Worm (Caenorhabditis elegans) whole organism, young adult: ENCODE results near the gene ZK546.2.

ENCODE experiments used
- B0035.1 ChIP-seq: sonication (generic microtip); optimal IDR thresholded peaks from 2 replicates; lab custom pipeline; 2016; ENCODE audit warnings: missing genetic modification characterization, mild to moderate bottlenecking, missing compliant biosample characterization, missing genotype, missing genetic modification reagents
- B0336.3 ChIP-seq: fragments of 200-800 bp; sonication (Bioruptor generic); IDR thresholded peaks from 2 replicates; pipeline ENCODE4 v1.3.6; 2022; ENCODE audit warnings: missing genetic modification characterization, missing compliant biosample characterization
- C06A6.2 ChIP-seq: fragments of 200-800 bp; sonication (Bioruptor generic); conservative IDR thresholded peaks from 2 replicates; pipeline ENCODE4 v1.3.6; 2022; ENCODE audit warnings: missing genetic modification characterization, missing compliant biosample characterization
- C17E4.6 ChIP-seq: fragments of 200-800 bp; sonication (Bioruptor generic); IDR thresholded peaks from 2 replicates; pipeline ENCODE4 v1.3.6; 2022; ENCODE audit warnings: missing genetic modification reagents, missing genetic modification characterization, missing compliant biosample characterization
- F37B4.10 ChIP-seq: fragments of 200-800 bp; sonication (Bioruptor generic); IDR thresholded peaks from 2 replicates; pipeline ENCODE4 v1.3.6; 2022; ENCODE audit warnings: missing genetic modification characterization, missing compliant biosample characterization
- F39B2.1 ChIP-seq: fragments of 200-800 bp; sonication (Bioruptor generic); IDR thresholded peaks from 2 replicates; pipeline ENCODE4 v1.3.6; 2022; ENCODE audit warnings: missing genetic modification reagents, missing genetic modification characterization, missing compliant biosample characterization
- F49E8.2 ChIP-seq: sonication (generic microtip); optimal IDR thresholded peaks from 3 replicates; lab custom pipeline; 2017; ENCODE audit warnings: missing genetic modification characterization, mild to moderate bottlenecking, missing compliant biosample characterization, antibody characterized with exemption, moderate library complexity; ENCODE audit not compliant: insufficient read depth
- F52B5.7 ChIP-seq: sonication (generic microtip); optimal IDR thresholded peaks from 2 replicates; lab custom pipeline; 2016; ENCODE audit warnings: mild to moderate bottlenecking, missing genetic modification characterization, missing compliant biosample characterization
- T07F8.4 ChIP-seq: sonication (generic microtip); optimal IDR thresholded peaks from 2 replicates; lab custom pipeline; 2016; ENCODE audit warnings: mild to moderate bottlenecking, missing genetic modification characterization, moderate library complexity, missing compliant biosample characterization
- T26A5.8 ChIP-seq: sonication (generic microtip); optimal IDR thresholded peaks from 2 replicates; lab custom pipeline; 2016; ENCODE audit warnings: missing genetic modification characterization, missing compliant biosample characterization
- Y53F4B.3 ChIP-seq: fragments of 200-800 bp; sonication (Bioruptor generic); IDR thresholded peaks from 2 replicates; pipeline ENCODE4 v1.3.6; 2022; ENCODE audit warnings: missing genetic modification reagents, missing genetic modification characterization, missing compliant biosample characterization
- Y53G8AR.9 ChIP-seq: fragments of 200-800 bp; sonication (Bioruptor generic); conservative IDR thresholded peaks from 2 replicates; pipeline ENCODE4 v1.3.6; 2022; ENCODE audit warnings: missing genetic modification reagents, missing genetic modification characterization, missing compliant biosample characterization
- Y95B8A.8 ChIP-seq: fragments of 200-800 bp; sonication (Bioruptor generic); IDR thresholded peaks from 2 replicates; pipeline ENCODE4 v1.3.6; 2022; ENCODE audit warnings: missing genetic modification reagents, missing genetic modification characterization, missing compliant biosample characterization
- ZK185.1 ChIP-seq: sonication (generic microtip); optimal IDR thresholded peaks from 2 replicates; lab custom pipeline; 2016; ENCODE audit warnings: mild to moderate bottlenecking, missing genetic modification characterization, missing compliant biosample characterization; ENCODE audit not compliant: poor library complexity, severe bottlenecking
- akir-1 ChIP-seq: fragments of 200-800 bp; sonication (Bioruptor generic); optimal IDR thresholded peaks from 2 replicates; lab custom pipeline; 2018; ENCODE audit warnings: mild to moderate bottlenecking, missing genetic modification characterization, moderate library complexity, missing compliant biosample characterization
- atf-7 ChIP-seq: sonication (generic microtip); optimal IDR thresholded peaks from 2 replicates; lab custom pipeline; 2017; ENCODE audit warnings: mild to moderate bottlenecking, missing genetic modification characterization, missing compliant biosample characterization
- attf-6 ChIP-seq: fragments of 200-800 bp; sonication (Bioruptor generic); IDR thresholded peaks from 2 replicates; pipeline ENCODE4 v1.3.6; 2022; ENCODE audit warnings: missing genetic modification reagents, missing genetic modification characterization, missing compliant biosample characterization
- bed-2 ChIP-seq: fragments of 200-800 bp; sonication (Bioruptor generic); IDR thresholded peaks from 2 replicates; pipeline ENCODE4 v1.3.6; 2022; ENCODE audit warnings: missing genetic modification reagents, missing genetic modification characterization, missing compliant biosample characterization
- cebp-2 ChIP-seq: fragments of 200-800 bp; sonication (Bioruptor generic); IDR thresholded peaks from 2 replicates; pipeline ENCODE4 v1.3.6; 2022; ENCODE audit warnings: missing genetic modification characterization, missing compliant biosample characterization
- ceh-100 ChIP-seq: fragments of 200-800 bp; sonication (Bioruptor generic); IDR thresholded peaks from 2 replicates; pipeline ENCODE4 v1.3.6; 2022; ENCODE audit warnings: missing genetic modification reagents, missing genetic modification characterization, missing compliant biosample characterization
- ceh-91 ChIP-seq: fragments of 200-800 bp; sonication (Bioruptor generic); IDR thresholded peaks from 2 replicates; pipeline ENCODE4 v1.3.6; 2022; ENCODE audit warnings: missing genetic modification reagents, missing genetic modification characterization, missing compliant biosample characterization
- die-1 ChIP-seq: sonication (generic microtip); optimal IDR thresholded peaks from 2 replicates; lab custom pipeline; 2016; ENCODE audit warnings: missing genotype, mild to moderate bottlenecking, missing genetic modification characterization, missing compliant biosample characterization
- dpl-1 ChIP-seq: fragments of 150-350 bp; optimal IDR thresholded peaks from 2 replicates; lab custom pipeline; 2014; ENCODE audit warnings: missing biosample characterization, missing genetic modification reagents, missing genetic modification characterization
- efl-1 ChIP-seq: fragments of 150-350 bp; optimal IDR thresholded peaks from 2 replicates; lab custom pipeline; 2014; ENCODE audit warnings: missing biosample characterization, missing genetic modification reagents, missing genetic modification characterization
- egl-18 ChIP-seq: fragments of 200-800 bp; sonication (Bioruptor generic); IDR thresholded peaks from 2 replicates; pipeline ENCODE4 v1.3.6; 2022; ENCODE audit warnings: missing genetic modification reagents, missing genetic modification characterization, missing compliant biosample characterization
- ekl-4 ChIP-seq: fragments of 200-800 bp; sonication (Bioruptor generic); IDR thresholded peaks from 2 replicates; pipeline ENCODE4 v1.3.6; 2022; ENCODE audit warnings: missing genetic modification reagents, missing genetic modification characterization, missing compliant biosample characterization
- ets-4 ChIP-seq: fragments of 200-800 bp; sonication (Bioruptor generic); optimal IDR thresholded peaks from 2 replicates; lab custom pipeline; 2018; ENCODE audit warnings: mild to moderate bottlenecking, missing genetic modification characterization, missing compliant biosample characterization
- fkh-3 ChIP-seq: sonication (generic microtip); optimal IDR thresholded peaks from 2 replicates; lab custom pipeline; 2016; ENCODE audit warnings: mild to moderate bottlenecking, missing genetic modification characterization, missing compliant biosample characterization
- hmg-1.2 ChIP-seq: fragments of 200-800 bp; sonication (Bioruptor generic); IDR thresholded peaks from 2 replicates; pipeline ENCODE4 v1.3.6; 2022; ENCODE audit warnings: missing genetic modification reagents, missing genetic modification characterization, missing compliant biosample characterization
- hrde-1 ChIP-seq: sonication (generic microtip); optimal IDR thresholded peaks from 2 replicates; lab custom pipeline; 2016; ENCODE audit warnings: missing genetic modification characterization, mild to moderate bottlenecking, missing compliant biosample characterization, moderate library complexity, missing genotype, missing genetic modification reagents, borderline replicate concordance
- hsf-1 ChIP-seq: fragments of 200-800 bp; sonication (Bioruptor generic); IDR thresholded peaks from 2 replicates; pipeline ENCODE4 v1.3.6; 2022; ENCODE audit warnings: missing genetic modification reagents, missing genetic modification characterization, missing compliant biosample characterization
- lag-1 ChIP-seq: fragments of 200-800 bp; sonication (Bioruptor generic); IDR thresholded peaks from 2 replicates; pipeline ENCODE4 v1.3.6; 2022; ENCODE audit warnings: missing genetic modification reagents, missing genetic modification characterization, missing compliant biosample characterization
- let-607 ChIP-seq, 2 experiments: fragments of 200-800 bp in 1 of 2; sonication (Bioruptor generic) in 1 of 2; sonication (generic microtip) in 1 of 2; optimal IDR thresholded peaks; 2 replicates each; lab custom pipeline; 2016 to 2018; ENCODE audit warnings: mild to moderate bottlenecking in 2 of 2, missing compliant biosample characterization in 2 of 2, missing genetic modification characterization in 2 of 2, moderate library complexity in 2 of 2, missing genotype in 1 of 2
- madf-10 ChIP-seq: sonication (generic microtip); optimal IDR thresholded peaks from 2 replicates; lab custom pipeline; 2016; ENCODE audit warnings: mild to moderate bottlenecking, missing genetic modification characterization, missing compliant biosample characterization
- madf-6 ChIP-seq: fragments of 200-800 bp; sonication (Bioruptor generic); IDR thresholded peaks from 2 replicates; pipeline ENCODE4 v1.3.6; 2022; ENCODE audit warnings: missing genetic modification reagents, missing genetic modification characterization, missing compliant biosample characterization
- mxl-1 ChIP-seq: sonication (generic microtip); optimal IDR thresholded peaks from 2 replicates; lab custom pipeline; 2016; ENCODE audit warnings: missing genetic modification characterization, missing compliant biosample characterization
- nfya-2 ChIP-seq: fragments of 200-800 bp; sonication (Bioruptor generic); IDR thresholded peaks from 2 replicates; pipeline ENCODE4 v1.3.6; 2022; ENCODE audit warnings: missing genetic modification reagents, missing genetic modification characterization, missing compliant biosample characterization
- nfyb-1 ChIP-seq: fragments of 200-800 bp; sonication (Bioruptor generic); IDR thresholded peaks from 2 replicates; pipeline ENCODE4 v1.3.6; 2022; ENCODE audit warnings: missing genetic modification reagents, missing genetic modification characterization, missing compliant biosample characterization
- nhr-27 ChIP-seq: fragments of 200-800 bp; sonication (Bioruptor generic); optimal IDR thresholded peaks from 2 replicates; lab custom pipeline; 2018; ENCODE audit warnings: mild to moderate bottlenecking, missing genetic modification characterization, moderate library complexity, missing compliant biosample characterization
- nhr-80 ChIP-seq: sonication (generic microtip); optimal IDR thresholded peaks from 2 replicates; lab custom pipeline; 2016; ENCODE audit warnings: missing genetic modification characterization, missing compliant biosample characterization
- repo-1 ChIP-seq: sonication (generic microtip); optimal IDR thresholded peaks from 2 replicates; lab custom pipeline; 2017; ENCODE audit warnings: mild to moderate bottlenecking, missing genetic modification characterization, missing compliant biosample characterization
- snpc-3.4 ChIP-seq: sonication (generic microtip); optimal IDR thresholded peaks from 2 replicates; lab custom pipeline; 2017; ENCODE audit warnings: missing genetic modification characterization, mild to moderate bottlenecking, missing compliant biosample characterization, antibody characterized with exemption, moderate library complexity, missing genotype, missing genetic modification reagents
- snpc-4 ChIP-seq, 5 experiments: fragments of 150-350 bp in 1 of 5; sonication (generic microtip) in 4 of 5; optimal IDR thresholded peaks; 2 replicates each; lab custom pipeline; 2014 to 2018; ENCODE audit warnings: missing genetic modification characterization in 5 of 5, missing biosample characterization in 3 of 5, antibody characterized with exemption in 2 of 5, mild to moderate bottlenecking in 2 of 5, missing compliant biosample characterization in 2 of 5, missing genotype in 2 of 5, moderate library complexity in 2 of 5, missing genetic modification reagents in 1 of 5
- xnd-1 ChIP-seq: sonication (generic microtip); optimal IDR thresholded peaks from 2 replicates; lab custom pipeline; 2016; ENCODE audit warnings: missing genotype, missing genetic modification reagents, missing genetic modification characterization, missing compliant biosample characterization
- zfh-2 ChIP-seq: fragments of 200-800 bp; sonication (Bioruptor generic); conservative IDR thresholded peaks from 2 replicates; pipeline ENCODE4 v1.3.6; 2022; ENCODE audit warnings: missing genetic modification reagents, missing genetic modification characterization, missing compliant biosample characterization
- zim-3 ChIP-seq: sonication (generic microtip); optimal IDR thresholded peaks from 2 replicates; lab custom pipeline; 2017; ENCODE audit warnings: mild to moderate bottlenecking, missing genetic modification characterization, moderate library complexity, missing compliant biosample characterization
- ztf-28 ChIP-seq: fragments of 200-800 bp; sonication (Bioruptor generic); IDR thresholded peaks from 2 replicates; pipeline ENCODE4 v1.3.6; 2022; ENCODE audit warnings: missing genetic modification reagents, missing genetic modification characterization, missing compliant biosample characterization

ZK546.2 gene

DNA sequence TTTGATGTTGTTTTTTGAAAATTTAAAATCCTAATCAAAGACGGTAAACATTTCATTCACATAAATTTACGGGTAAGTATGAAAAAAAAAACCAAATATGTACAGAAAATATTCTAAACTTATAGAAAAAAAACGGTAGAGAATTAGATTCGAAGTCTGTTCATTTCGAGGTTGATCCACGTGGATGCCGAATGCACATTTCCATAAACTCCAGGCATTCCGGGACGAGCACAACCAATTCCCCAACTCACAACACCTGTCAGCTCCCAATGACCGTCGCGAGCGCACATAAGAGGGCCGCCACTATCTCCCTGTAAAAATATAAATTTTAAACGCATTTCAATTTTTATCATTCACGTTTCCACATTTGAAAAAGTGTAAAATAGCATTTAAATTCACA, 2.3 kb downstream of the ZK546.2 start:
- TF ChIP-seq madf-10 (tag; lab: Kevin White, UChicago) (no peak), nhr-80 (no peak), egl-18 (0 out of 2 replicates have a peak, but pooled peaks have one; percentile 54), nfya-2 (GFP tag; lab: Robert Waterston, UW) (no peak), Y53G8AR.9 (GFP tag; lab: Robert Waterston, UW) (0 out of 2 replicates have a peak, but pooled peaks have one; percentile 47), ZK185.1 (tag; lab: Kevin White, UChicago) (no peak), T26A5.8 (tag; lab: Kevin White, UChicago) (no peak), F37B4.10 (no peak), Y53F4B.3 (GFP tag; lab: Robert Waterston, UW) (no peak), C17E4.6 (GFP tag; lab: Robert Waterston, UW) (peak; percentile 52; the same call in 1 of the 2 replicates), akir-1 (GFP tag; lab: Kevin White, UChicago) (no peak), snpc-4 (GFP tag; optimal IDR thresholded peaks at IDR 0.05; lab: Kevin White, UChicago) (no peak), snpc-4 (tag; optimal IDR thresholded peaks at IDR 0.05; lab: Kevin White, UChicago) (no peak), atf-7 (tag; lab: Kevin White, UChicago) (no peak), F49E8.2 (tag; lab: Kevin White, UChicago) (no peak), ceh-91 (GFP tag; lab: Robert Waterston, UW) (no peak), zim-3 (tag; lab: Kevin White, UChicago) (no peak), Y95B8A.8 (no peak), repo-1 (tag; lab: Kevin White, UChicago) (peak; percentile 63), cebp-2 (GFP tag; lab: Robert Waterston, UW) (no peak), nfyb-1 (GFP tag; lab: Robert Waterston, UW) (0 out of 2 replicates have a peak, but pooled peaks have one; percentile 10), snpc-3.4 (tag; lab: Kevin White, UChicago) (peak; percentile 46), hmg-1.2 (GFP tag; lab: Robert Waterston, UW) (peak; percentile 4; the same call in 1 of the 2 replicates), F39B2.1 (GFP tag; lab: Robert Waterston, UW) (no peak), zfh-2 (GFP tag; lab: Robert Waterston, UW) (no peak), madf-6 (GFP tag; lab: Robert Waterston, UW) (peak; percentile 43), lag-1 (no peak), mxl-1 (no peak), die-1 (tag; lab: Kevin White, UChicago) (no peak), let-607 (tag; optimal IDR thresholded peaks at IDR 0.05; lab: Kevin White, UChicago) (no peak), F52B5.7 (no peak), B0336.3 (peak; percentile 62; the same call in 1 of the 2 replicates), ekl-4 (0 out of 2 replicates have a peak, but pooled peaks have one; percentile 17), hrde-1 (tag; lab: Kevin White, UChicago) (peak; percentile 13), fkh-3 (no peak), T07F8.4 (no peak)

DNA sequence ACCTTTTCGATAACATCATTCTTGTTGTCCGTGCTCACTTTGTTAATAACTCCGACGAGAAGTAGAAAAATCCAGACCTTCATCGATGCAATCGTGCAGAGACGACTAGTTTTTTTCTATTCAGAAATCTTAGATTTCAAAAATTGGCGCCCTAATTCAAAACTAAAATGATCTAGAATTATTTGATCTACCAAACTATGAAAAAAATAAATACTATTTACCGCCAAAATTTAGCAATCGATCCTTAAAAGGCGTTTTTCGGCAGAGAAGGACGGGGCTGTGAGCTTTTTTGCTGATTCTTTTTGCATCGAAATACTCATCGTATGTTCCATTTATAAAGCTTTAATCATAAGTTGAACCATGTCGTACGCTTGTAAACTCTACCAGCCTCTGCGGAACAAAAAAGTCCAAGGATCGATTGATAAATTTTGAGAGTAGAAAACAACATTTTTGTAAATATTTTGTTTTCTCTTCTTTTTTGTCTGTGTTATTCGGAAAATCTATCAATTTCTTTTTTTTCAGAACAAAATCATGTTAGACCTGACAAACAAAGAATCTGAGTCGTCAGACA, 3.6 kb downstream of the ZK546.2 start, which contains the start of the genes try-1 and zyg-12:
Gene try-1 (minus strand): TSS at position 148 of the 571 bp plus-strand sequence.
Gene zyg-12 (plus strand): TSS at position 521 of the 571 bp plus-strand sequence.
- TF ChIP-seq ceh-91 (GFP tag; lab: Robert Waterston, UW) (peak; percentile 17; the same call in 1 of the 2 replicates), attf-6 (no peak), ceh-100 (GFP tag; lab: Robert Waterston, UW) (no peak), dpl-1 (GFP tag; lab: Kevin White, UChicago) (peak; percentile 16), hmg-1.2 (GFP tag; lab: Robert Waterston, UW) (0 out of 2 replicates have a peak, but pooled peaks have one; percentile 11), F39B2.1 (GFP tag; lab: Robert Waterston, UW) (no peak), snpc-3.4 (tag; lab: Kevin White, UChicago) (peak; percentile 43), bed-2 (GFP tag; lab: Robert Waterston, UW) (no peak), xnd-1 (tag; lab: Kevin White, UChicago) (peak; percentile 47), ets-4 (GFP tag; lab: Kevin White, UChicago) (no peak), repo-1 (tag; lab: Kevin White, UChicago) (no peak), ztf-28 (GFP tag; lab: Robert Waterston, UW) (no peak), nhr-27 (tag; lab: Kevin White, UChicago) (no peak), efl-1 (GFP tag; lab: Kevin White, UChicago) (peak; percentile 64), C06A6.2 (no peak), B0035.1 (tag; lab: Kevin White, UChicago) (no peak), madf-6 (GFP tag; lab: Robert Waterston, UW) (peak; percentile 78), hsf-1 (GFP tag; lab: Robert Waterston, UW) (no peak), madf-10 (tag; lab: Kevin White, UChicago) (no peak)
